Fruit fly (Drosophila melanogaster): ENCODE measurements around the gene Ccdc56.
A peak's percentile ranks its signal among the peaks of the same experiment; 100 is the strongest.

DNA sequence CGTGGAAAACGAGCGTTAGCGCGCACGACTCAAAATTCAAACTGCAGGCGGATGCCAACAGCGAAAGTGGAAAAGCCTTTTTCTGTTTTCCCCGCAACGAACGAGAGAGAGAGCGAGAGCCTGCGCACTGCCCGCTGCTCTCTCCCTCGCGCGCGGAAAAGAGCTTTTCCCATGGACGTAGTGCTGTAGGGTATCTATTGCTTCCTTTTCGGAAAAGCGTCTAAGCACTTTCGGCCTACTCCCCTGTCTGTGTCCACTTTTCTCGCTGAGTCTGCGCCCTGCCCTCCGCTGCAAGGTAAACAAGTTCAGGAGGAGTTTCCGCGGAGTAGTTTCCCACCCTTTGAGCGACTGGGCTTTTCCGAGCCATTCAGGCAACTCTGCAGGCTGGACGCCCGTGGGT lies 28.5 kb upstream of the Ccdc56 start, which contains the start of gene CG32085:
- no peak for TF ChIP-seq br (optimal IDR thresholded peaks at IDR 0.05)
- TF ChIP-seq D19B (GFP tag; optimal IDR thresholded peaks at IDR 0.05) = no peak
- TF ChIP-seq onecut (GFP tag; IDR thresholded peaks at IDR 0.05) = peak; percentile 69
- TF ChIP-seq knrl (GFP tag; IDR thresholded peaks at IDR 0.05; ENCODE audit: partially characterized antibody) = no peak
- TF ChIP-seq CG13424 (tag; optimal IDR thresholded peaks at IDR 0.05) = peak; percentile 48
- no peak for TF ChIP-seq CG30020 (tag; optimal IDR thresholded peaks at IDR 0.05)
- TF ChIP-seq salm (tag; optimal IDR thresholded peaks at IDR 0.05) = no peak
- no peak for TF ChIP-seq CG7271 (tag; optimal IDR thresholded peaks at IDR 0.05)

Data from whole organism, embryonic.